Worm (Caenorhabditis elegans) whole organism, L4 larva: ENCODE results near the gene msp-53.

ENCODE experiments used
- Y105C5A.15 ChIP-seq: fragments of 200-800 bp; sonication (Bioruptor generic); IDR thresholded peaks from 2 replicates; pipeline ENCODE4 v1.3.6; 2022; ENCODE audit warnings: missing genetic modification characterization, missing compliant biosample characterization
- ama-1 ChIP-seq: fragments of 150-350 bp; optimal IDR thresholded peaks from 2 replicates; lab custom pipeline; 2014; ENCODE audit warnings: inconsistent platforms, mixed read lengths
- lin-15B ChIP-seq: fragments of 150-350 bp; sonication (generic microtip); optimal IDR thresholded peaks from 3 replicates; lab custom pipeline; 2014; ENCODE audit warnings: missing biosample characterization, missing genetic modification characterization
- lin-38 ChIP-seq: fragments of 200-800 bp; sonication (Bioruptor generic); IDR thresholded peaks from 2 replicates; pipeline ENCODE4 v1.3.6; 2022; ENCODE audit warnings: missing genetic modification reagents, missing genetic modification characterization, missing compliant biosample characterization
- lir-3 ChIP-seq: sonication (generic microtip); optimal IDR thresholded peaks from 2 replicates; lab custom pipeline; 2016; ENCODE audit warnings: mild to moderate bottlenecking, missing genetic modification characterization, missing compliant biosample characterization
- nhr-48 ChIP-seq: sonication (generic microtip); optimal IDR thresholded peaks from 2 replicates; lab custom pipeline; 2016; ENCODE audit warnings: mild to moderate bottlenecking, missing genetic modification characterization, missing compliant biosample characterization
- pqm-1 ChIP-seq: sonication (generic microtip); optimal IDR thresholded peaks from 2 replicates; lab custom pipeline; 2017; ENCODE audit warnings: missing biosample characterization, missing genetic modification characterization

- TF ChIP-seq lin-15B (tag; lab: Kevin White, UChicago), result no peak
- peak; percentile 70 for TF ChIP-seq lin-38 (GFP tag; lab: Robert Waterston, UW)
- no peak for TF ChIP-seq Y105C5A.15 (GFP tag; lab: Robert Waterston, UW)
- TF ChIP-seq nhr-48 (tag; lab: Kevin White, UChicago), result no peak
- no peak for TF ChIP-seq ama-1 (lab: Kevin White, UChicago)
- TF ChIP-seq lir-3 (tag; lab: Kevin White, UChicago), result no peak
- TF ChIP-seq pqm-1 (tag; lab: Kevin White, UChicago), result no peak
Measured at ce11 chrIV:5083832-5084231, 19.0 kb upstream of the msp-53 start.
